Fruit fly (Drosophila melanogaster): ENCODE measurements around the gene BG642312.

The BG642312 gene

dm6 chr3L:6220187-6220586, 13.0 kb downstream of the BG642312 start, which contains the start of gene CG33946 (continued):
- TF ChIP-seq Oaz (GFP tag; IDR thresholded peaks at IDR 0.05) (no peak), CG12391 (tag; optimal IDR thresholded peaks at IDR 0.05) (no peak), MESR4 (GFP tag; optimal IDR thresholded peaks at IDR 0.05) (no peak), Opbp (GFP tag; IDR thresholded peaks at IDR 0.05; ENCODE audit: partially characterized antibody) (no peak), sob (GFP tag; IDR thresholded peaks at IDR 0.05) (no peak), az2 (GFP tag; optimal IDR thresholded peaks at IDR 0.05) (peak; percentile 23), stc (GFP tag; IDR thresholded peaks at IDR 0.05) (peak; percentile 61), Lhr (GFP tag; optimal IDR thresholded peaks at IDR 0.05) (no peak), Optix (GFP tag; IDR thresholded peaks at IDR 0.05) (peak; percentile 57; the same call in 1 of the 3 replicates), Bdp1 (GFP tag; optimal IDR thresholded peaks at IDR 0.05) (no peak), CG7987 (GFP tag; optimal IDR thresholded peaks at IDR 0.05) (no peak), CG10209 (GFP tag; optimal IDR thresholded peaks at IDR 0.05) (no peak), BEAF-32 (GFP tag; optimal IDR thresholded peaks at IDR 0.05) (no peak), h (optimal IDR thresholded peaks at IDR 0.05) (no peak), ham (GFP tag; IDR thresholded peaks at IDR 0.05) (no peak), CkIIα-i1 (GFP tag; IDR thresholded peaks at IDR 0.05) (no peak), CG42726 (GFP tag; IDR thresholded peaks at IDR 0.05; ENCODE audit: partially characterized antibody) (no peak), pho (GFP tag; optimal IDR thresholded peaks at IDR 0.05) (no peak), gt (GFP tag; IDR thresholded peaks at IDR 0.05) (no peak), CG13424 (tag; optimal IDR thresholded peaks at IDR 0.05) (no peak), Dip3 (GFP tag; optimal IDR thresholded peaks at IDR 0.05) (no peak), salm (tag; optimal IDR thresholded peaks at IDR 0.05) (no peak), Ssrp (tag; optimal IDR thresholded peaks at IDR 0.05) (no peak), CTCF (GFP tag; optimal IDR thresholded peaks at IDR 0.05) (no peak), en (GFP tag; optimal IDR thresholded peaks at IDR 0.05) (no peak), CG14441 (GFP tag; IDR thresholded peaks at IDR 0.05) (peak; percentile 57), CG2120 (GFP tag; optimal IDR thresholded peaks at IDR 0.05) (no peak), z (GFP tag; IDR thresholded peaks at IDR 0.05) (no peak), NC2β (GFP tag; optimal IDR thresholded peaks at IDR 0.05) (no peak), wdn (GFP tag; IDR thresholded peaks at IDR 0.05) (peak; percentile 9; the same call in 1 of the 2 replicates), Gsc (GFP tag; IDR thresholded peaks at IDR 0.05) (no peak), Dll (GFP tag; IDR thresholded peaks at IDR 0.05; ENCODE audit: partially characterized antibody) (no peak), onecut (GFP tag; IDR thresholded peaks at IDR 0.05) (no peak), cg (GFP tag; optimal IDR thresholded peaks at IDR 0.05) (no peak), Dad (GFP tag; optimal IDR thresholded peaks at IDR 0.05) (no peak), CG1603 (tag; optimal IDR thresholded peaks at IDR 0.05) (peak; percentile 27), nerfin-2 (GFP tag; IDR thresholded peaks at IDR 0.05; ENCODE audit: partially characterized antibody) (no peak), CG11560 (tag; IDR thresholded peaks at IDR 0.05) (no peak), bab2 (GFP tag; optimal IDR thresholded peaks at IDR 0.05) (no peak), ATbp (GFP tag; optimal IDR thresholded peaks at IDR 0.05) (no peak), Drgx (GFP tag; IDR thresholded peaks at IDR 0.05) (peak; percentile 81), Neu2 (GFP tag; optimal IDR thresholded peaks at IDR 0.05; ENCODE audit: borderline replicate concordance) (no peak), CG32767 (GFP tag; IDR thresholded peaks at IDR 0.05) (no peak), HmgZ (tag; optimal IDR thresholded peaks at IDR 0.05) (no peak), ftz-f1 (GFP tag; optimal IDR thresholded peaks at IDR 0.05) (no peak), Elba2 (GFP tag; optimal IDR thresholded peaks at IDR 0.05) (no peak), HLHmδ (GFP tag; optimal IDR thresholded peaks at IDR 0.05) (no peak), D19A (tag; optimal IDR thresholded peaks at IDR 0.05) (no peak), hth (optimal IDR thresholded peaks at IDR 0.05) (no peak), PHDP (tag; optimal IDR thresholded peaks at IDR 0.05) (no peak), pros (GFP tag; optimal IDR thresholded peaks at IDR 0.05) (no peak), CG18764 (GFP tag; optimal IDR thresholded peaks at IDR 0.05) (no peak), CG1024 (GFP tag; IDR thresholded peaks at IDR 0.05) (no peak)
